Fruit fly (Drosophila melanogaster): ENCODE measurements around the gene CG14204.

The CG14204 gene

DNA sequence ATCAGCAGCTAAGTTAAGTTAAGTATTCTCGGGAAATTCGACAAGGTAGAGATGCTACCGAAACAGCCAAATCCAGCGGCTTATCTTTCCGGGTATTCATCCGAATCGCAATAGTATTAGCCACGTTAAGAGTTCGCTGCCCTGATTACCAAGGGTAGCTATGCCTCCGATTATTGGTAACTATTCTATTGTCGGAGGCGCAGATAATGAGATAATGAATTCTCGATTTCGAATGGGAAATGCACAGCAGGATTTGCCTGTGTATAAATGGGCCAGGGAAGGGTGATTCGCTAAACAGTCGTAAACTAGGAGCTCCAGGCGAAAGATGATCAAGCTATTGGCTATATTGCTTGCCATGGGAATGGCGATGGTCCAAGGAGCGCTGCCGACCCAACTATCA is at the start of gene CG14204:
CG14204 (plus strand) TSS at position 301 of the 400 bp plus-strand sequence.
- TF ChIP-seq CG17801 (GFP tag; optimal IDR thresholded peaks at IDR 0.05; ENCODE audit: partially characterized antibody) = no peak

dm6 chrX:19535394-19535793 is 48.0 kb upstream of the CG14204 start:
- no peak for TF ChIP-seq CG17801 (GFP tag; optimal IDR thresholded peaks at IDR 0.05; ENCODE audit: partially characterized antibody)

- no peak for TF ChIP-seq CG17801 (GFP tag; optimal IDR thresholded peaks at IDR 0.05; ENCODE audit: partially characterized antibody)
Measured at dm6 chrX:19545865-19546657, 37.4 kb upstream of the CG14204 start.

DNA sequence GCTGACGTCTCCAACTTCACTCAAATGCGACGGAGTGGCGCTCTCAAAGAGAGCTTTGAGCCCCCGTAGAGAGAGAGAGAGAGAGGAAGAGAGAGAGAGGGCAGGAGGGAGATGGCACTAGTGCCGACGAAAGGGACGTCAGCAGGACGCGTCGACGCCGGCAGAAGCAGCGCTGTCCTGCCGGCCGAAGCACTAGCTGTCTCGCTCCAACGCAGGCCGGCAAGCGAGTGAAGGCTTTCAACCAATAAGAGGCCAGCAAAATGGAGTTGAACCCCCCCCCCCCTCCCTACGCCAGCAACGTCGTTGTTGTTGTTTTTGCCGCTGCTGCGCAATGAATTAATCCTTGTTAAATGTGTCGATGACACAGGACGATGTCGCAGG is 36.8 kb upstream of the CG14204 start:
- no peak for TF ChIP-seq CG17801 (GFP tag; optimal IDR thresholded peaks at IDR 0.05; ENCODE audit: partially characterized antibody)

dm6 chrX:19547382-19547781 is 36.0 kb upstream of the CG14204 start, which contains the start of gene CG32532:
CG32532 (minus strand) TSS chrX:19547482.
- no peak for TF ChIP-seq CG17801 (GFP tag; optimal IDR thresholded peaks at IDR 0.05; ENCODE audit: partially characterized antibody)

- TF ChIP-seq CG17801 (GFP tag; optimal IDR thresholded peaks at IDR 0.05; ENCODE audit: partially characterized antibody) = no peak
Measured at dm6 chrX:19548438-19548837, 35.0 kb upstream of the CG14204 start.

- no peak for TF ChIP-seq CG17801 (GFP tag; optimal IDR thresholded peaks at IDR 0.05; ENCODE audit: partially characterized antibody)
Measured at dm6 chrX:19549570-19549969, 33.8 kb upstream of the CG14204 start.

DNA sequence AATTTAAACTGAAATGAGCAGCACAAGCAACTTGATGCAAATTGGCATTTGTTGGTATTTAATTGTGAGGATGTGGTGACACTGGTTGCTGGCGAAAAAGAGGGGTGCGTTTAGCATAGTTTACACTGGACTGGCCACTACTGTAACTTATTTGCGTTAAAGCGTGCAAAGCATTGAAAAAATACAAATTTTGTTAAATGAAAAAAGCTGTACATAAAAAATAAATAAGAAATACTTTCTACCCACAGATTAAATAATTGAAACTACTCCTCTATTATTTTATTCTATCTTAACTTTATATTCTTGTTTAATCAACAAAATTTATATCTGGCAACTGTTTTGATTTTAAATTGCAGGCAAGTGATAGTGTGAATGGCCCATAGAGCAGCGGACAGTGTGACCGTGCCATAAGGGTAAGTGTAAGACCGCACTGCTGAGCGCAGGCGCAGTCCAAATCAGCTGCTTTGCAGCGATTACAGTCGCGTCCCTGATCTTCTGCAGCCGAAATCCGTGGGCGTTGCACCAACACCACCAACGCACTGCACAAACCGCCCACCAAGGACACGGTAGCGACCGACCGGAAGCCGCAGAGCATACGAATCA is 17.6 kb upstream of the CG14204 start, which contains the start of the genes Grip84 and car:
Grip84 (minus strand) TSS at position 51 of the 603 bp plus-strand sequence.
car (plus strand) TSS at position 306 of the 603 bp plus-strand sequence.
- no peak for TF ChIP-seq CG17801 (GFP tag; optimal IDR thresholded peaks at IDR 0.05; ENCODE audit: partially characterized antibody)

DNA sequence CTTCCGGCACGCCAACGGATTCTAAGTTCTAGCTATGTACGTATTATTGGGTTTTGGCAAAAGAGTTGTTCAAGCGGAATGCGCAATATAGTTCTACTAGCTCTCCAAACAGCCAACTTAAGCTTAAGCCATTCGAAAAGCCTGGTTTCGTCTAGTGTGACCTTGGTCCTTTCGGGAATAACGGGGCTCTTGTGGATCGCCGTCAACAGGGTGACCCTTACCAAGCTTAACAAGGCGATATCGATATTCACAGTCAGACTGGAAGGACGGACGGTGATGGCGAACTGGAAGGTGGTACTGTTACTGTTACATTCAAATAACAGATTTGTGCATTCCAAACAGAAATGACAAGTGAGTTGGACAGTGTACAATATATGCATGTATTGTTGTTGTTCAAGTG is 9.7 kb upstream of the CG14204 start:
- no peak for TF ChIP-seq CG17801 (GFP tag; optimal IDR thresholded peaks at IDR 0.05; ENCODE audit: partially characterized antibody)

- TF ChIP-seq CG17801 (GFP tag; optimal IDR thresholded peaks at IDR 0.05; ENCODE audit: partially characterized antibody) = peak; percentile 28
Measured at dm6 chrX:19577940-19578632, 5.3 kb upstream of the CG14204 start.

DNA sequence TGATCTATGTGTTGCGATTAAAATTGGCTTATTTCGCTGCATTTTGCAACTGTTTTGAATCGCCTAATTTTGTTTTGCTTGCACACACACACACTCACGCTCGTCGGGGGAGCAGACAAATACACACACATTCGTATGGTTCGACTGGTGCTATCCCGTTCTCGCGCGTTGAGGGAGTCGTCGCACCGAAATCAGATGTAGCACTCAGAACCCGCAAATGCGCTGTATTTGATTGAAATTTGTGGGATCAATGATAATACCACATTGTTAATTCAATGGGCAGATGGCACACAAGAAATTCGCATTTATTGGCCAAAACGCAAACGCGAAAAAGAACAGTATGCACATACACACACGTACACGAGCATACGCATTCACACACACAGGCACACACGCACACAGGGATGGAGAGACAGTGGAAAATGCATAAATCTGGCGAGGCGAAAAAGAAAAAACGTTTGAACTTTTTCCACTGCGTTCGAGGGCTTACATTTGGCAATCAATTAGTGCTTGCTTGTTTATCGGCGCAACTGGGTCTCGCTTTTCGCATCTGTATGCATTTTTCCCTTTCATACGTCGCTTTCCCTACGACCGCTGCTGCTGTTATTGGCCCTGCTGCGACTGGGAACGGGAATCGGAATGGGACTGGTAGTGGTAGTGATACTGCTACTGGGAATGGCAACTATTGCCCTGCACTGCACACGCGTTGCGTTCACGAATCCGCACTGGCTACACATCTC is 4.3 kb upstream of the CG14204 start:
- peak; percentile 31 for TF ChIP-seq CG17801 (GFP tag; optimal IDR thresholded peaks at IDR 0.05; ENCODE audit: partially characterized antibody)

DNA sequence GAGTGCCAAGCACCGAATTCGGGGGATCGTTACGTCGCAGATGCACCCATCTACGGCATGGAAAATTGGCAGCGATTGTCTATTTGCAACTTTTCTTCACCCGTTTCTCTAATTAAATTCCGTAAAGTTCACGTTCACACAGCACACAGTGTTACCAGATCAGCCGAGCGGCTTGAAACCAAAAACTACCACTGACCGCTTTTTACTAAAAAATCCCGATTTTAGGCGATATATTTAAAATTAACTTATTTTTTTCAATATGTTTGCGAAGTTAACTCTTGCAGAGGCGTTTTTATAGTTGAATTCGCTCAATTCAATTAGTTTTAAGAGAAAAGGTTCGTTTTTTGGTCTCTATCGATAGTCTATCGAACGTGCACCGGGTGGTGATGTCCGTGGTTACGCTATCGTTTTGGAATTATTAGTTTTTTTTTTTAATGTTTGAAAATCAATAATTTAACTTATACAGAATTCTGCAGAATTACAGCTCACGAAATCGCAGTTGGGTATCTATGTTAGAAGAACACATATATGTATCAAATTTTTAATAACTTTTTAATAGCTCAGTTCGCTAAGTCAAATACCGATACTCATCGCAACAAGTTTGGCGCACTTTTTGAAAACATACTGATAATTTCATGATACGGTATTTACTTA is 3.6 kb upstream of the CG14204 start, which contains the start of gene Tao:
Tao (minus strand) TSS at position 153 of the 654 bp plus-strand sequence.
- no peak for TF ChIP-seq CG17801 (GFP tag; optimal IDR thresholded peaks at IDR 0.05; ENCODE audit: partially characterized antibody)

dm6 chrX:19581881-19582280 is 1.5 kb upstream of the CG14204 start, which contains the start of gene CG14218:
CG14218 (minus strand) TSS chrX:19581981.
- no peak for TF ChIP-seq CG17801 (GFP tag; optimal IDR thresholded peaks at IDR 0.05; ENCODE audit: partially characterized antibody)

DNA sequence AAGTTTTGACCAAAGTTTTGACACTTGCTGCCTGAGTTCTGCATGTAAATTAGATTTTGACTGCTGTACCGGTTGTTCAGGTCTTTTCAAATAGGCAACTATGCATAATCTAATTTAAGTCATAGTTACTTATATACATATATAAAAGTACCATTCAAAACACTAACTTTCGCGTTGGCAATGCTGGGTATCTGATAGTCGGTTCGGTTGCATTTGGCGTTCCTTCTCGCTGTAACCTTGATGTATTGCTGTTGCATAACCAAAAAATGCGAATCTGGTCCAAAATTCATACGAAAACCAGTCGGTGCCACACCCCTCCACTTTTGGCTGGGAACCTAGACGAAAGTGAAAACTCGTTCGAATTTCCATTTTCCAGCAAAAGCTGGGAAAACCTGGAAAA is 685 bp upstream of the CG14204 start:
- no peak for TF ChIP-seq CG17801 (GFP tag; optimal IDR thresholded peaks at IDR 0.05; ENCODE audit: partially characterized antibody)
